Fruit fly (Drosophila melanogaster): ENCODE measurements around the gene Ublcp1.

The Ublcp1 gene

dm6 chr3R:23061209-23061608, at the start of gene Ublcp1, which contains the start of gene sav:
Ublcp1 (plus strand) TSS chr3R:23061493.
sav (minus strand) TSS chr3R:23061304.
- TF ChIP-seq gl (tag; optimal IDR thresholded peaks at IDR 0.05) (no peak), rn (GFP tag; IDR thresholded peaks at IDR 0.05) (no peak), CG4496 (GFP tag; IDR thresholded peaks at IDR 0.05) (no peak), CG9948 (tag; optimal IDR thresholded peaks at IDR 0.05) (no peak), fd96Ca (GFP tag; IDR thresholded peaks at IDR 0.05) (no peak), CG10348 (GFP tag; IDR thresholded peaks at IDR 0.05) (no peak), CG8301 (tag; optimal IDR thresholded peaks at IDR 0.05) (no peak), CG17806 (tag; optimal IDR thresholded peaks at IDR 0.05) (no peak), CG34367 (tag; optimal IDR thresholded peaks at IDR 0.05) (no peak), Ets98B (GFP tag; IDR thresholded peaks at IDR 0.05) (no peak), CG32121 (GFP tag; IDR thresholded peaks at IDR 0.05) (no peak)

- TF ChIP-seq EcR (GFP tag; optimal IDR thresholded peaks at IDR 0.05), result no peak
- 0 out of 3 replicates have a peak, but pooled peaks have one; percentile 5 for TF ChIP-seq fd96Ca (GFP tag; IDR thresholded peaks at IDR 0.05)
Observed at dm6 chr3R:23012017-23012416, 49.3 kb upstream of the Ublcp1 start, which contains the start of gene CG6688. CG6688 (plus strand) TSS chr3R:23012412.

- TF ChIP-seq D1 (tag; optimal IDR thresholded peaks at IDR 0.05), result no peak
- TF ChIP-seq rn (GFP tag; IDR thresholded peaks at IDR 0.05), result no peak
- TF ChIP-seq Ets98B (GFP tag; IDR thresholded peaks at IDR 0.05), result no peak
- TF ChIP-seq CG10348 (GFP tag; IDR thresholded peaks at IDR 0.05), result no peak
- no peak for TF ChIP-seq CG8301 (tag; optimal IDR thresholded peaks at IDR 0.05)
- TF ChIP-seq fd96Ca (GFP tag; IDR thresholded peaks at IDR 0.05), result no peak
- no peak for TF ChIP-seq CG12605 (GFP tag; IDR thresholded peaks at IDR 0.05)
- TF ChIP-seq CG9948 (tag; optimal IDR thresholded peaks at IDR 0.05), result no peak
- TF ChIP-seq Pif1A (GFP tag; optimal IDR thresholded peaks at IDR 0.05), result no peak
- TF ChIP-seq CG14655 (GFP tag; optimal IDR thresholded peaks at IDR 0.05), result no peak
- no peak for TF ChIP-seq Snoo (tag; optimal IDR thresholded peaks at IDR 0.05)
- no peak for TF ChIP-seq CG13204 (GFP tag; optimal IDR thresholded peaks at IDR 0.05)
- no peak for TF ChIP-seq CG34367 (tag; optimal IDR thresholded peaks at IDR 0.05)
- no peak for TF ChIP-seq CG8159 (tag; optimal IDR thresholded peaks at IDR 0.05)
- TF ChIP-seq gl (tag; optimal IDR thresholded peaks at IDR 0.05), result no peak
- TF ChIP-seq EcR (GFP tag; optimal IDR thresholded peaks at IDR 0.05), result no peak
- no peak for TF ChIP-seq CG15710 (tag; optimal IDR thresholded peaks at IDR 0.05)
- TF ChIP-seq CG17806 (tag; optimal IDR thresholded peaks at IDR 0.05), result no peak
- TF ChIP-seq CG32121 (GFP tag; IDR thresholded peaks at IDR 0.05), result no peak
- no peak for TF ChIP-seq CG4496 (GFP tag; IDR thresholded peaks at IDR 0.05)
Observed at dm6 chr3R:23013482-23013881, 47.8 kb upstream of the Ublcp1 start.

- TF ChIP-seq CG14655 (GFP tag; optimal IDR thresholded peaks at IDR 0.05) (peak; percentile 17), CG9948 (tag; optimal IDR thresholded peaks at IDR 0.05) (no peak), rn (GFP tag; IDR thresholded peaks at IDR 0.05) (no peak), fd96Ca (GFP tag; IDR thresholded peaks at IDR 0.05) (no peak), CG13204 (GFP tag; optimal IDR thresholded peaks at IDR 0.05) (peak; percentile 90), EcR (GFP tag; optimal IDR thresholded peaks at IDR 0.05) (no peak), CG8159 (tag; optimal IDR thresholded peaks at IDR 0.05) (peak; percentile 19), CG17806 (tag; optimal IDR thresholded peaks at IDR 0.05) (no peak), CG12605 (GFP tag; IDR thresholded peaks at IDR 0.05) (no peak), Ets98B (GFP tag; IDR thresholded peaks at IDR 0.05) (no peak), Pif1B (GFP tag; optimal IDR thresholded peaks at IDR 0.05) (no peak), CG4496 (GFP tag; IDR thresholded peaks at IDR 0.05) (no peak)
Observed at dm6 chr3R:23026652-23027427, 34.5 kb upstream of the Ublcp1 start, which contains the start of gene lmd. lmd (minus strand) TSS chr3R:23026713.

dm6 chr3R:23027428-23027813, 33.9 kb upstream of the Ublcp1 start:
- TF ChIP-seq CG4496 (GFP tag; IDR thresholded peaks at IDR 0.05) (peak; percentile 9; the same call in 1 of the 3 replicates), CG32121 (GFP tag; IDR thresholded peaks at IDR 0.05) (no peak), CG15710 (tag; optimal IDR thresholded peaks at IDR 0.05) (no peak), fd96Ca (GFP tag; IDR thresholded peaks at IDR 0.05) (no peak), gl (tag; optimal IDR thresholded peaks at IDR 0.05) (no peak), CG13204 (GFP tag; optimal IDR thresholded peaks at IDR 0.05) (peak; percentile 15), EcR (GFP tag; optimal IDR thresholded peaks at IDR 0.05) (no peak), CG10348 (GFP tag; IDR thresholded peaks at IDR 0.05) (no peak), CG34367 (tag; optimal IDR thresholded peaks at IDR 0.05) (no peak), CG12605 (GFP tag; IDR thresholded peaks at IDR 0.05) (no peak), D1 (tag; optimal IDR thresholded peaks at IDR 0.05) (no peak)

dm6 chr3R:23028506-23028905, 32.8 kb upstream of the Ublcp1 start:
- TF ChIP-seq fd96Ca (GFP tag; IDR thresholded peaks at IDR 0.05) (0 out of 3 replicates have a peak, but pooled peaks have one; percentile 11), CG34367 (tag; optimal IDR thresholded peaks at IDR 0.05) (no peak), Snoo (tag; optimal IDR thresholded peaks at IDR 0.05) (no peak), CG8301 (tag; optimal IDR thresholded peaks at IDR 0.05) (peak; percentile 25), CG13204 (GFP tag; optimal IDR thresholded peaks at IDR 0.05) (no peak), Pif1A (GFP tag; optimal IDR thresholded peaks at IDR 0.05) (no peak), CG15710 (tag; optimal IDR thresholded peaks at IDR 0.05) (no peak), CG14655 (GFP tag; optimal IDR thresholded peaks at IDR 0.05) (peak; percentile 34), CG9948 (tag; optimal IDR thresholded peaks at IDR 0.05) (no peak), gl (tag; optimal IDR thresholded peaks at IDR 0.05) (no peak), CG17806 (tag; optimal IDR thresholded peaks at IDR 0.05) (no peak), Pif1B (GFP tag; optimal IDR thresholded peaks at IDR 0.05) (no peak), Ets98B (GFP tag; IDR thresholded peaks at IDR 0.05) (peak; percentile 49), D1 (tag; optimal IDR thresholded peaks at IDR 0.05) (no peak), CG10348 (GFP tag; IDR thresholded peaks at IDR 0.05) (no peak), rn (GFP tag; IDR thresholded peaks at IDR 0.05) (no peak), EcR (GFP tag; optimal IDR thresholded peaks at IDR 0.05) (no peak), CG12605 (GFP tag; IDR thresholded peaks at IDR 0.05) (no peak), CG32121 (GFP tag; IDR thresholded peaks at IDR 0.05) (no peak), CG8159 (tag; optimal IDR thresholded peaks at IDR 0.05) (no peak), CG4496 (GFP tag; IDR thresholded peaks at IDR 0.05) (peak; percentile 43; the same call in 1 of the 3 replicates)

Measured in whole organism, pupa.